Fruit fly (Drosophila melanogaster) whole organism, embryonic: ENCODE measurements around the gene CG32369.

Source experiments
- B-H1 ChIP-seq: fragments of 200-800 bp; sonication (Bioruptor generic); IDR thresholded peaks from 3 replicates; pipeline ENCODE4 v1.3.6; 2022; ENCODE audit warnings: missing biosample characterization, missing genetic modification characterization
- BEAF-32 ChIP-seq: fragments of 200-800 bp; sonication (Bioruptor generic); optimal IDR thresholded peaks from 3 replicates; lab custom pipeline; 2017; ENCODE audit warnings: missing biosample characterization, missing genetic modification characterization, mild to moderate bottlenecking, moderate library complexity, missing genetic modification reagents
- Blimp-1 ChIP-seq: fragments of 200-800 bp; sonication (Bioruptor generic); optimal IDR thresholded peaks from 3 replicates; lab custom pipeline; 2018; ENCODE audit warnings: missing biosample characterization, missing genetic modification characterization, mild to moderate bottlenecking, moderate library complexity, missing genetic modification reagents
- CG10321 ChIP-seq: fragments of 200-800 bp; sonication (Bioruptor generic); IDR thresholded peaks from 2 replicates; pipeline ENCODE4 v1.3.6; 2022; ENCODE audit warnings: missing biosample characterization, missing genetic modification characterization
- CG10543 ChIP-seq: fragments of 200-800 bp; sonication (Bioruptor generic); optimal IDR thresholded peaks from 3 replicates; lab custom pipeline; 2017; ENCODE audit warnings: missing biosample characterization, mild to moderate bottlenecking, missing genetic modification characterization, moderate library complexity
- CG11247 ChIP-seq: fragments of 200-800 bp; sonication (Bioruptor generic); IDR thresholded peaks from 2 replicates; pipeline ENCODE4 v1.3.6; 2022; ENCODE audit warnings: missing biosample characterization, missing genetic modification characterization
- CG11723 ChIP-seq: fragments of 200-800 bp; sonication (Bioruptor generic); optimal IDR thresholded peaks from 2 replicates; lab custom pipeline; 2017; ENCODE audit warnings: missing biosample characterization, mild to moderate bottlenecking, missing genetic modification characterization
- CG12299 ChIP-seq: fragments of 200-800 bp; sonication (Bioruptor generic); optimal IDR thresholded peaks from 2 replicates; lab custom pipeline; 2018; ENCODE audit warnings: missing biosample characterization, mild to moderate bottlenecking, missing genetic modification characterization
- CG13296 ChIP-seq: fragments of 200-800 bp; sonication (Bioruptor generic); optimal IDR thresholded peaks from 3 replicates; lab custom pipeline; 2018; ENCODE audit warnings: missing biosample characterization, mild to moderate bottlenecking, missing genetic modification characterization
- CG1602 ChIP-seq: fragments of 200-800 bp; sonication (Bioruptor generic); optimal IDR thresholded peaks from 3 replicates; lab custom pipeline; 2016; ENCODE audit warnings: missing biosample characterization, missing genetic modification characterization
- CG1647 ChIP-seq: fragments of 200-800 bp; sonication (Bioruptor generic); optimal IDR thresholded peaks from 3 replicates; lab custom pipeline; 2016; ENCODE audit warnings: missing biosample characterization, missing genetic modification characterization
- CG16813 ChIP-seq: fragments of 200-800 bp; sonication (Bioruptor generic); IDR thresholded peaks from 3 replicates; pipeline ENCODE4 v1.3.6; 2022; ENCODE audit warnings: missing biosample characterization, missing genetic modification characterization; ENCODE audit not compliant: partially characterized antibody
- CG17568 ChIP-seq: fragments of 200-800 bp; sonication (Bioruptor generic); optimal IDR thresholded peaks from 2 replicates; lab custom pipeline; 2018; ENCODE audit warnings: missing biosample characterization, mild to moderate bottlenecking, missing genetic modification characterization, moderate library complexity
- CG1792 ChIP-seq: fragments of 200-800 bp; sonication (Bioruptor generic); optimal IDR thresholded peaks from 2 replicates; lab custom pipeline; 2016; ENCODE audit warnings: missing biosample characterization, missing genetic modification characterization
- CG18764 ChIP-seq: fragments of 200-800 bp; sonication (Bioruptor generic); optimal IDR thresholded peaks from 3 replicates; lab custom pipeline; 2016; ENCODE audit warnings: missing biosample characterization, missing genetic modification characterization
- CG3847 ChIP-seq: fragments of 200-800 bp; sonication (Bioruptor generic); IDR thresholded peaks from 2 replicates; pipeline ENCODE4 v1.3.6; 2022; ENCODE audit warnings: missing biosample characterization, missing genetic modification characterization
- CG4617 ChIP-seq: fragments of 200-800 bp; sonication (Bioruptor generic); optimal IDR thresholded peaks from 3 replicates; lab custom pipeline; 2016; ENCODE audit warnings: missing biosample characterization, missing genetic modification characterization, borderline replicate concordance
- CG4707 ChIP-seq: fragments of 200-800 bp; sonication (Bioruptor generic); optimal IDR thresholded peaks from 2 replicates; lab custom pipeline; 2018; ENCODE audit warnings: missing biosample characterization, mild to moderate bottlenecking, missing genetic modification characterization, moderate library complexity
- CG4730 ChIP-seq: fragments of 200-800 bp; sonication (Bioruptor generic); IDR thresholded peaks from 2 replicates; pipeline ENCODE4 v1.3.6; 2022; ENCODE audit warnings: missing biosample characterization, missing genetic modification characterization
- CG6254 ChIP-seq: fragments of 200-800 bp; sonication (Bioruptor generic); optimal IDR thresholded peaks from 3 replicates; lab custom pipeline; 2017; ENCODE audit warnings: mild to moderate bottlenecking, missing biosample characterization, missing genetic modification reagents, missing genetic modification characterization
- CG6765 ChIP-seq: fragments of 200-800 bp; sonication (Bioruptor generic); optimal IDR thresholded peaks from 3 replicates; lab custom pipeline; 2017; ENCODE audit warnings: missing biosample characterization, mild to moderate bottlenecking, missing genetic modification characterization
- CG9727 ChIP-seq: fragments of 200-800 bp; sonication (Bioruptor generic); optimal IDR thresholded peaks from 3 replicates; lab custom pipeline; 2017; ENCODE audit warnings: missing biosample characterization, mild to moderate bottlenecking, missing genetic modification characterization
- Dip3 ChIP-seq: fragments of 200-800 bp; sonication (Bioruptor generic); optimal IDR thresholded peaks from 3 replicates; lab custom pipeline; 2016; ENCODE audit warnings: missing biosample characterization, missing genetic modification characterization
- Drgx ChIP-seq: fragments of 200-800 bp; sonication (Bioruptor generic); IDR thresholded peaks from 2 replicates; pipeline ENCODE4 v1.3.6; 2022; ENCODE audit warnings: missing biosample characterization, missing genetic modification characterization
- E2f2 ChIP-seq: fragments of 200-800 bp; sonication (Bioruptor generic); IDR thresholded peaks from 2 replicates; pipeline ENCODE4 v1.3.6; 2022; ENCODE audit warnings: missing biosample characterization, missing genetic modification characterization
- Hey ChIP-seq: fragments of 200-800 bp; sonication (Bioruptor generic); optimal IDR thresholded peaks from 3 replicates; lab custom pipeline; 2018; ENCODE audit warnings: missing biosample characterization, mild to moderate bottlenecking, missing genetic modification characterization
- Hmx ChIP-seq: fragments of 200-800 bp; sonication (Bioruptor generic); optimal IDR thresholded peaks from 2 replicates; lab custom pipeline; 2016; ENCODE audit warnings: missing biosample characterization, missing genetic modification characterization
- Med ChIP-seq: fragments of 200-800 bp; sonication (Bioruptor generic); peaks from one replicate; lab custom pipeline; 2016; ENCODE audit warnings: missing biosample characterization, missing genetic modification characterization, mild to moderate bottlenecking, inconsistent platforms, moderate library complexity
- NC2α ChIP-seq: fragments of 200-800 bp; sonication (Bioruptor generic); optimal IDR thresholded peaks from 2 replicates; lab custom pipeline; 2016; ENCODE audit warnings: missing biosample characterization, missing genetic modification characterization
- NK7.1 ChIP-seq: fragments of 200-800 bp; sonication (Bioruptor generic); optimal IDR thresholded peaks from 3 replicates; lab custom pipeline; 2016; ENCODE audit warnings: missing biosample characterization, missing genetic modification characterization
- Sin3A ChIP-seq: fragments of >200 bp; optimal IDR thresholded peaks from 2 replicates; lab custom pipeline; 2018
- abd-A ChIP-seq: fragments of 200-800 bp; sonication (Bioruptor generic); optimal IDR thresholded peaks from 3 replicates; lab custom pipeline; 2019; ENCODE audit warnings: missing biosample characterization, mild to moderate bottlenecking, missing genetic modification characterization, moderate library complexity
- ap ChIP-seq: fragments of 200-800 bp; sonication (Bioruptor generic); IDR thresholded peaks from 2 replicates; pipeline ENCODE4 v1.3.6; 2022; ENCODE audit warnings: missing biosample characterization, missing genetic modification characterization
- az2 ChIP-seq: fragments of 200-800 bp; sonication (Bioruptor generic); optimal IDR thresholded peaks from 3 replicates; lab custom pipeline; 2016; ENCODE audit warnings: missing biosample characterization, missing genetic modification characterization
- bab2 ChIP-seq: fragments of 200-800 bp; sonication (Bioruptor generic); optimal IDR thresholded peaks from 2 replicates; lab custom pipeline; 2016; ENCODE audit warnings: missing biosample characterization, missing genetic modification characterization
- bigmax ChIP-seq: fragments of 200-800 bp; sonication (Bioruptor generic); optimal IDR thresholded peaks from 2 replicates; lab custom pipeline; 2018; ENCODE audit warnings: missing biosample characterization, mild to moderate bottlenecking, missing genetic modification characterization
- bsh ChIP-seq, 2 experiments: fragments of 200-800 bp; sonication (Bioruptor generic); optimal IDR thresholded peaks; 2 replicates each; lab custom pipeline; 2017 to 2018; ENCODE audit warnings: mild to moderate bottlenecking in 2 of 2, missing biosample characterization in 2 of 2, missing genetic modification characterization in 2 of 2, moderate library complexity in 1 of 2
- chif ChIP-seq, 2 experiments: fragments of 200-800 bp; sonication (Bioruptor generic); optimal IDR thresholded peaks; 3 replicates each; lab custom pipeline; 2016; ENCODE audit warnings: missing biosample characterization in 2 of 2, missing genetic modification characterization in 2 of 2
- eve ChIP-seq, 2 experiments: fragments of >200 bp; optimal IDR thresholded peaks; 2 replicates each; lab custom pipeline; 2017; ENCODE audit warnings: missing biosample characterization in 2 of 2, missing genetic modification characterization in 2 of 2
- grau ChIP-seq: fragments of 200-800 bp; optimal IDR thresholded peaks from 3 replicates; lab custom pipeline; 2019; ENCODE audit warnings: missing biosample characterization, mild to moderate bottlenecking, missing genetic modification characterization, moderate library complexity
- kni ChIP-seq: fragments of 200-800 bp; sonication (Bioruptor generic); optimal IDR thresholded peaks from 3 replicates; lab custom pipeline; 2017; ENCODE audit warnings: mild to moderate bottlenecking, missing biosample characterization, missing genetic modification reagents, missing genetic modification characterization
- mld ChIP-seq: fragments of 200-800 bp; sonication (Bioruptor generic); IDR thresholded peaks from 3 replicates; pipeline ENCODE4 v1.3.6; 2022; ENCODE audit warnings: missing biosample characterization, missing genetic modification characterization; ENCODE audit not compliant: partially characterized antibody
- nau ChIP-seq: fragments of 200-800 bp; sonication (Bioruptor generic); optimal IDR thresholded peaks from 3 replicates; lab custom pipeline; 2017; ENCODE audit warnings: missing biosample characterization, mild to moderate bottlenecking, missing genetic modification characterization, missing genetic modification reagents
- org-1 ChIP-seq: fragments of 200-800 bp; sonication (Bioruptor generic); optimal IDR thresholded peaks from 2 replicates; lab custom pipeline; 2017; ENCODE audit warnings: missing biosample characterization, missing genetic modification characterization
- pnt ChIP-seq: fragments of 200-800 bp; sonication (Bioruptor generic); optimal IDR thresholded peaks from 3 replicates; lab custom pipeline; 2016; ENCODE audit warnings: missing biosample characterization, missing genetic modification characterization
- run ChIP-seq: fragments of 200-800 bp; sonication (Bioruptor generic); optimal IDR thresholded peaks from 3 replicates; lab custom pipeline; 2018; ENCODE audit warnings: missing biosample characterization, mild to moderate bottlenecking, missing genetic modification characterization
- sim ChIP-seq: fragments of 200-800 bp; sonication (Bioruptor generic); IDR thresholded peaks from 2 replicates; pipeline ENCODE4 v1.3.6; 2022; ENCODE audit warnings: missing biosample characterization, missing genetic modification characterization
- slbo ChIP-seq: fragments of 200-800 bp; sonication (Bioruptor generic); IDR thresholded peaks from 2 replicates; pipeline ENCODE4 v1.3.6; 2022; ENCODE audit warnings: missing biosample characterization, missing genetic modification characterization
- ssp ChIP-seq: fragments of 200-800 bp; sonication (Bioruptor generic); IDR thresholded peaks from 2 replicates; pipeline ENCODE4 v1.3.6; 2022; ENCODE audit warnings: missing biosample characterization, missing genetic modification characterization
- zf30C ChIP-seq: fragments of 200-800 bp; sonication (Bioruptor generic); optimal IDR thresholded peaks from 3 replicates; lab custom pipeline; 2018; ENCODE audit warnings: missing biosample characterization, mild to moderate bottlenecking, missing genetic modification characterization

CG32369 gene

dm6 chr3L:7850771-7851358 lies 41.2 kb upstream of the CG32369 start (continued):
- peak; percentile 81 for TF ChIP-seq NK7.1 (GFP tag; lab: Kevin White, UChicago)
- TF ChIP-seq kni = peak; percentile 38
- TF ChIP-seq CG17568 (GFP tag; lab: Kevin White, UChicago) = peak; percentile 73
- peak; percentile 76 for TF ChIP-seq CG1602 (GFP tag; lab: Kevin White, UChicago)
- peak; percentile 84 for TF ChIP-seq zf30C (GFP tag; lab: Kevin White, UChicago)
- TF ChIP-seq CG4730 = peak; percentile 81
- peak; percentile 78 for TF ChIP-seq CG6254 (GFP tag; lab: Kevin White, UChicago)
- TF ChIP-seq CG18764 (GFP tag; lab: Kevin White, UChicago) = peak; percentile 77
- no peak for TF ChIP-seq CG16813 (GFP tag; lab: Robert Waterston, UW)
- peak; percentile 6 for TF ChIP-seq CG4617
- peak; percentile 85 for TF ChIP-seq CG9727
- TF ChIP-seq B-H1 (GFP tag; lab: Robert Waterston, UW) = peak; percentile 80
- TF ChIP-seq run (tag; lab: Kevin White, UChicago) = peak; percentile 57
- peak; percentile 80 for TF ChIP-seq CG1647
- peak; percentile 88 for TF ChIP-seq pnt
- TF ChIP-seq bsh (GFP tag; optimal IDR thresholded peaks at IDR 0.05; lab: Kevin White, UChicago) = peak in 1 of 2 experiments; percentile 89
- peak; percentile 90 for TF ChIP-seq slbo (GFP tag; lab: Robert Waterston, UW)
- peak; percentile 86 for TF ChIP-seq org-1 (GFP tag; lab: Kevin White, UChicago)
- TF ChIP-seq E2f2 (GFP tag; lab: Robert Waterston, UW) = peak; percentile 70
- peak; percentile 83 for TF ChIP-seq CG6765 (GFP tag; lab: Kevin White, UChicago)
- peak; percentile 85 for TF ChIP-seq bab2 (GFP tag; lab: Kevin White, UChicago)
- TF ChIP-seq Drgx (GFP tag; lab: Robert Waterston, UW) = peak; percentile 87
- peak; percentile 85 for TF ChIP-seq CG3847 (GFP tag; lab: Robert Waterston, UW)
- TF ChIP-seq sim (GFP tag; lab: Robert Waterston, UW) = 0 out of 2 replicates have a peak, but pooled peaks have one; percentile 47
- TF ChIP-seq Med (GFP tag; lab: Kevin White, UChicago) = peak; percentile 97
- TF ChIP-seq CG4707 (GFP tag; lab: Kevin White, UChicago) = peak; percentile 39
- peak; percentile 69 for TF ChIP-seq Hey (tag; lab: Kevin White, UChicago)
- peak; percentile 86 for TF ChIP-seq CG11247 (GFP tag; lab: Robert Waterston, UW)
- peak; percentile 84 for TF ChIP-seq CG10543 (GFP tag; lab: Kevin White, UChicago)
- no peak for TF ChIP-seq bigmax (GFP tag; lab: Kevin White, UChicago)
- TF ChIP-seq grau (tag; lab: Kevin White, UChicago) = peak; percentile 89
- TF ChIP-seq CG12299 = peak; percentile 73
- peak; percentile 81 for TF ChIP-seq Dip3 (GFP tag; lab: Kevin White, UChicago)
- no peak for TF ChIP-seq BEAF-32 (GFP tag; lab: Kevin White, UChicago)
- TF ChIP-seq NC2α = peak; percentile 63
- TF ChIP-seq ssp (GFP tag; lab: Robert Waterston, UW) = peak; percentile 68; the same call in 1 of the 2 replicates
- TF ChIP-seq CG11723 (GFP tag; lab: Kevin White, UChicago) = peak; percentile 65
- TF ChIP-seq az2 (GFP tag; lab: Kevin White, UChicago) = peak; percentile 80
- peak; percentile 79 for TF ChIP-seq Hmx (GFP tag; lab: Kevin White, UChicago)
- peak; percentile 86 for TF ChIP-seq nau (GFP tag; lab: Kevin White, UChicago)
- TF ChIP-seq CG1792 (GFP tag; lab: Kevin White, UChicago) = peak; percentile 85
- TF ChIP-seq Sin3A = no peak
- peak in 1 of 2 experiments; percentile 93 for TF ChIP-seq eve (GFP tag; optimal IDR thresholded peaks at IDR 0.05; lab: Kevin White, UChicago)
- TF ChIP-seq CG10321 (GFP tag; lab: Robert Waterston, UW) = peak; percentile 56; the same call in 1 of the 2 replicates
- peak; percentile 88 for TF ChIP-seq Blimp-1
- TF ChIP-seq abd-A = peak; percentile 68
- no peak for TF ChIP-seq mld
- peak; percentile 88 for TF ChIP-seq chif (GFP tag; optimal IDR thresholded peaks at IDR 0.05; lab: Kevin White, UChicago)
- TF ChIP-seq CG13296 (GFP tag; lab: Kevin White, UChicago) = peak; percentile 92
- TF ChIP-seq ap (GFP tag; lab: Robert Waterston, UW) = peak; percentile 36; the same call in 1 of the 2 replicates
